Fruit fly (Drosophila melanogaster) S2 (cell line): ENCODE results near the gene hiro.

Source experiments
- CG8478 ChIP-seq: fragments of >200 bp; optimal IDR thresholded peaks from 2 replicates; lab custom pipeline; 2018
- CTCF ChIP-seq, 2 experiments: fragments of >200 bp; optimal IDR thresholded peaks; 2 replicates each; lab custom pipeline; 2018

DNA sequence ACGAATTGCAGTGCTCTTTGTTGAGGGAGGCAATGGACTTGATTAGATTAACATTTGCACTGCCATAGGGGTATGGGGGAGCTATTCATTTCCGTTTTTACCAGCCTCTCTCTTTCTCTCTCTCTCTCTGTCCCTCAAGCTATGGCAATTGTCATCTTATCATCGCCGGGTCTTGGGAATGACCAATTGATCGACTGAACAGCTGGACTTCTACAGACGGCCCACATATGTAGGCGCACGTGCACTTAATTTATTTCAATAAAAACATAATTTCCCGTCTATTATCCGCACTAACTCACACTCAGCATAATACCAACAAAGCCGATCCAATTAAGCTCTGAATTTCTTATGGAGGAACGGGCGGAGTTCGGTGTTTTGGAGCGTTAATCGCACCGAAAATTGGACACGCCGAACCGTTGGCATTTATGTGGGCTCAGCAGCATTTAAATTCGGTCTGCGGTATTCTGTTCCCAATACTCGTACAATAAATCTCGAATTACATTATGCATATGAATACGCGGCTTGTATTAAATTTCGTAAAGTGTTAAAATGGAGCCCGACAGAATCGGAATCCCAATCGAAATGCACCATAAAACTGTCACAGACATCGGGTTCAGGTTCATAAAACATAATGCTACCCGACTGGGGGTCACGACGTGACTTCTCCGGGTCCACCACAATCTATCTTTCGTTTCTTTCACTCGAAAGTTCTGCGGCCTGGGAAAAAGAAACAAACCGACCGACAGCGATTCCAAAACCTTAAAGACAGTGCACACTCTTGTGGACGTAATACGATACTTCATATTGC is 36.1 kb upstream of the hiro start:
- no peak for TF ChIP-seq CG8478
- TF ChIP-seq CTCF (optimal IDR thresholded peaks at IDR 0.05; lab: Kevin White, UChicago) = no peak
